Worm (Caenorhabditis elegans): ENCODE results near the gene K08E5.1.

DNA sequence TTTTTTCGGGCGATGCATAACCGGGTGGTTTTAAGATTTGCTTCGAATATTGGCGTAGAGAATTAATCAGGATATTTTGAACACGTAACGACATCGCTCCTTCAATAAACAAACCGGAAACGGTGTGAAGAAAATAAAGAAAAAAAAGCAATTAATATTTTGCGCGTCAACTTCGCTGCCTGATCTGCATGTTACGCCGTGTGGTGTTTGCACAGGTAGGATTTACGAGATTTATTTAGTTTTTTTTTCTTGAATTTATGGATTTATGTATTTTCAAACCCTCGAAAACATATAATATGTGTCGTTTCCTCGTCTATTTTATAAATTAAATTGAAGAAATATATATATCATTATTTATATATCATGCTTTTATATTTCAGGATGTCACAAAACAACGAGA, 31.9 kb downstream of the K08E5.1 start, which contains the start of the genes ZK1128.1 and mett-10:
- no peak for TF ChIP-seq tbx-11 (GFP tag; IDR thresholded peaks at IDR 0.05)
- no peak for TF ChIP-seq sea-1 (GFP tag; conservative IDR thresholded peaks at IDR 0.05)
- no peak for TF ChIP-seq B0310.2 (tag; optimal IDR thresholded peaks at IDR 0.05)
- no peak for TF ChIP-seq ceh-36 (tag; optimal IDR thresholded peaks at IDR 0.05)
- no peak for TF ChIP-seq ama-1 (optimal IDR thresholded peaks at IDR 0.05)
- TF ChIP-seq pes-1 (GFP tag; IDR thresholded peaks at IDR 0.05), result no peak
